Fruit fly (Drosophila melanogaster) whole organism, embryonic: ENCODE results near the gene tau.
A peak's percentile ranks its signal among the peaks of the same experiment; 100 is the strongest.

ENCODE experiments used
- ATbp ChIP-seq: fragments of 200-800 bp; sonication (Bioruptor generic); optimal IDR thresholded peaks from 2 replicates; lab custom pipeline; 2017; ENCODE audit warnings: missing biosample characterization, mild to moderate bottlenecking, missing genetic modification characterization, missing genetic modification reagents
- Bgb ChIP-seq: fragments of 200-800 bp; sonication (Bioruptor generic); IDR thresholded peaks from 2 replicates; pipeline ENCODE4 v1.3.6; 2022; ENCODE audit warnings: missing biosample characterization, missing genetic modification characterization; ENCODE audit not compliant: partially characterized antibody
- CG11696 ChIP-seq: fragments of 200-800 bp; sonication (Bioruptor generic); IDR thresholded peaks from 2 replicates; pipeline ENCODE4 v1.3.6; 2022; ENCODE audit warnings: missing biosample characterization, missing genetic modification characterization
- CG12769 ChIP-seq: fragments of 200-800 bp; sonication (Bioruptor generic); optimal IDR thresholded peaks from 2 replicates; lab custom pipeline; 2019; ENCODE audit warnings: missing biosample characterization, mild to moderate bottlenecking, missing genetic modification characterization, moderate library complexity
- CG1603 ChIP-seq: fragments of 200-800 bp; sonication (Bioruptor generic); optimal IDR thresholded peaks from 2 replicates; lab custom pipeline; 2019; ENCODE audit warnings: missing biosample characterization, mild to moderate bottlenecking, missing genetic modification characterization, moderate library complexity
- CG16779 ChIP-seq: fragments of 200-800 bp; sonication (Bioruptor generic); IDR thresholded peaks from 2 replicates; pipeline ENCODE4 v1.3.6; 2022; ENCODE audit warnings: missing biosample characterization, missing genetic modification characterization
- CG2129 ChIP-seq: fragments of 200-800 bp; sonication (Bioruptor generic); IDR thresholded peaks from 2 replicates; pipeline ENCODE4 v1.3.6; 2022; ENCODE audit warnings: missing biosample characterization, missing genetic modification characterization; ENCODE audit not compliant: partially characterized antibody
- CG31365 ChIP-seq: fragments of 200-800 bp; sonication (Bioruptor generic); optimal IDR thresholded peaks from 2 replicates; lab custom pipeline; 2018; ENCODE audit warnings: missing biosample characterization, mild to moderate bottlenecking, missing genetic modification characterization
- CG3407 ChIP-seq: fragments of 200-800 bp; sonication (Bioruptor generic); optimal IDR thresholded peaks from 2 replicates; lab custom pipeline; 2018; ENCODE audit warnings: missing biosample characterization, mild to moderate bottlenecking, missing genetic modification characterization
- CG34224 ChIP-seq: fragments of 200-800 bp; sonication (Bioruptor generic); IDR thresholded peaks from 3 replicates; pipeline ENCODE4 v1.3.6; 2022; ENCODE audit warnings: missing biosample characterization, missing genetic modification characterization; ENCODE audit not compliant: partially characterized antibody
- CG34422 ChIP-seq: fragments of 200-800 bp; sonication (Bioruptor generic); IDR thresholded peaks from 3 replicates; pipeline ENCODE4 v1.3.6; 2022; ENCODE audit warnings: missing biosample characterization, missing genetic modification characterization
- CG42726 ChIP-seq: fragments of 200-800 bp; sonication (Bioruptor generic); IDR thresholded peaks from 2 replicates; pipeline ENCODE4 v1.3.6; 2022; ENCODE audit warnings: missing biosample characterization, missing genetic modification characterization; ENCODE audit not compliant: partially characterized antibody
- CG6272 ChIP-seq: fragments of 200-800 bp; sonication (Bioruptor generic); IDR thresholded peaks from 2 replicates; pipeline ENCODE4 v1.3.6; 2022; ENCODE audit warnings: missing biosample characterization, missing genetic modification characterization
- CG6791 ChIP-seq: fragments of 200-800 bp; sonication (Bioruptor generic); IDR thresholded peaks from 3 replicates; pipeline ENCODE4 v1.3.6; 2022; ENCODE audit warnings: missing biosample characterization, missing genetic modification characterization; ENCODE audit not compliant: partially characterized antibody
- CG7357 ChIP-seq: fragments of 200-800 bp; sonication (Bioruptor generic); IDR thresholded peaks from 3 replicates; pipeline ENCODE4 v1.3.6; 2022; ENCODE audit warnings: missing biosample characterization, missing genetic modification characterization
- CG8290 ChIP-seq, 3 experiments: fragments of 200-800 bp; sonication (Bioruptor generic); optimal IDR thresholded peaks; 2 replicates each; lab custom pipeline; 2016 to 2019; ENCODE audit warnings: missing biosample characterization in 3 of 3, missing genetic modification characterization in 3 of 3, mild to moderate bottlenecking in 2 of 3, moderate library complexity in 1 of 3
- Dip3 ChIP-seq: fragments of 200-800 bp; sonication (Bioruptor generic); optimal IDR thresholded peaks from 3 replicates; lab custom pipeline; 2016; ENCODE audit warnings: missing biosample characterization, missing genetic modification characterization
- Fer2 ChIP-seq: fragments of 200-800 bp; sonication (Bioruptor generic); optimal IDR thresholded peaks from 2 replicates; lab custom pipeline; 2018; ENCODE audit warnings: missing biosample characterization, mild to moderate bottlenecking, missing genetic modification characterization, moderate library complexity
- Gug ChIP-seq: fragments of 200-800 bp; sonication (Bioruptor generic); IDR thresholded peaks from 4 replicates; pipeline ENCODE4 v1.3.6; 2022; ENCODE audit warnings: missing biosample characterization, missing genetic modification characterization
- H15 ChIP-seq: fragments of 200-800 bp; sonication (Bioruptor generic); IDR thresholded peaks from 3 replicates; pipeline ENCODE4 v1.3.6; 2022; ENCODE audit warnings: missing biosample characterization, missing genetic modification characterization
- HLH3B ChIP-seq: fragments of 200-800 bp; sonication (Bioruptor generic); IDR thresholded peaks from 2 replicates; pipeline ENCODE4 v1.3.6; 2022; ENCODE audit warnings: missing biosample characterization, missing genetic modification characterization
- HLH4C ChIP-seq: fragments of 200-800 bp; sonication (Bioruptor generic); IDR thresholded peaks from 3 replicates; pipeline ENCODE4 v1.3.6; 2022; ENCODE audit warnings: missing biosample characterization, missing genetic modification characterization; ENCODE audit not compliant: partially characterized antibody
- HLH54F ChIP-seq: fragments of 200-800 bp; sonication (Bioruptor generic); optimal IDR thresholded peaks from 3 replicates; lab custom pipeline; 2016; ENCODE audit warnings: missing biosample characterization, missing genetic modification characterization
- HLHmδ ChIP-seq: fragments of 200-800 bp; sonication (Bioruptor generic); optimal IDR thresholded peaks from 2 replicates; lab custom pipeline; 2018; ENCODE audit warnings: missing biosample characterization, mild to moderate bottlenecking, missing genetic modification characterization, moderate library complexity
- Jarid2 ChIP-seq: fragments of 200-800 bp; sonication (Bioruptor generic); optimal IDR thresholded peaks from 3 replicates; lab custom pipeline; 2017; ENCODE audit warnings: mild to moderate bottlenecking, missing biosample characterization, missing genetic modification reagents, missing genetic modification characterization
- MESR4 ChIP-seq: fragments of 200-800 bp; sonication (Bioruptor generic); optimal IDR thresholded peaks from 2 replicates; lab custom pipeline; 2018; ENCODE audit warnings: missing biosample characterization, mild to moderate bottlenecking, missing genetic modification characterization, moderate library complexity
- Med ChIP-seq: fragments of 200-800 bp; sonication (Bioruptor generic); peaks from one replicate; lab custom pipeline; 2016; ENCODE audit warnings: missing biosample characterization, missing genetic modification characterization, mild to moderate bottlenecking, inconsistent platforms, moderate library complexity
- Opbp ChIP-seq: fragments of 200-800 bp; sonication (Bioruptor generic); IDR thresholded peaks from 3 replicates; pipeline ENCODE4 v1.3.6; 2022; ENCODE audit warnings: missing biosample characterization, missing genetic modification characterization; ENCODE audit not compliant: partially characterized antibody
- Trl ChIP-seq, 3 experiments: fragments of >200 bp in 2 of 3; fragments of 200-800 bp in 1 of 3; sonication (Bioruptor generic) in 1 of 3; optimal IDR thresholded peaks; 2 replicates in 1 of 3; 3 replicates in 2 of 3; lab custom pipeline; 2016 to 2017; ENCODE audit warnings: missing biosample characterization in 1 of 3, missing genetic modification characterization in 1 of 3
- abd-A ChIP-seq: fragments of 200-800 bp; sonication (Bioruptor generic); optimal IDR thresholded peaks from 3 replicates; lab custom pipeline; 2019; ENCODE audit warnings: missing biosample characterization, mild to moderate bottlenecking, missing genetic modification characterization, moderate library complexity
- ato ChIP-seq: fragments of 200-800 bp; sonication (Bioruptor generic); IDR thresholded peaks from 2 replicates; pipeline ENCODE4 v1.3.6; 2022; ENCODE audit warnings: missing biosample characterization, missing genetic modification characterization; ENCODE audit not compliant: partially characterized antibody
- cg ChIP-seq: fragments of 200-800 bp; sonication (Bioruptor generic); optimal IDR thresholded peaks from 3 replicates; lab custom pipeline; 2019; ENCODE audit warnings: missing biosample characterization, mild to moderate bottlenecking, missing genetic modification characterization, moderate library complexity
- chinmo ChIP-seq: fragments of 200-800 bp; sonication (Bioruptor generic); IDR thresholded peaks from 4 replicates; pipeline ENCODE4 v1.3.6; 2022; ENCODE audit warnings: missing biosample characterization, missing genetic modification characterization; ENCODE audit not compliant: partially characterized antibody
- croc ChIP-seq: fragments of 200-800 bp; sonication (Bioruptor generic); conservative IDR thresholded peaks from 3 replicates; pipeline ENCODE4 v1.3.6; 2022; ENCODE audit warnings: missing biosample characterization, missing genetic modification characterization
- dm ChIP-seq: fragments of 200-800 bp; sonication (Bioruptor generic); optimal IDR thresholded peaks from 3 replicates; lab custom pipeline; 2016; ENCODE audit warnings: missing biosample characterization, missing genetic modification characterization
- ewg ChIP-seq: fragments of 200-800 bp; sonication (Bioruptor generic); optimal IDR thresholded peaks from 3 replicates; lab custom pipeline; 2017; ENCODE audit warnings: mild to moderate bottlenecking, missing biosample characterization, missing genetic modification reagents, missing genetic modification characterization
- fd3F ChIP-seq: fragments of 200-800 bp; sonication (Bioruptor generic); optimal IDR thresholded peaks from 2 replicates; lab custom pipeline; 2018; ENCODE audit warnings: missing biosample characterization, mild to moderate bottlenecking, missing genetic modification characterization, moderate library complexity
- fd64A ChIP-seq: fragments of 200-800 bp; sonication (Bioruptor generic); optimal IDR thresholded peaks from 3 replicates; lab custom pipeline; 2018; ENCODE audit warnings: missing biosample characterization, mild to moderate bottlenecking, missing genetic modification characterization
- jing ChIP-seq: fragments of 200-800 bp; sonication (Bioruptor generic); optimal IDR thresholded peaks from 2 replicates; lab custom pipeline; 2018; ENCODE audit warnings: missing biosample characterization, mild to moderate bottlenecking, missing genetic modification characterization
- onecut ChIP-seq: fragments of 200-800 bp; sonication (Bioruptor generic); IDR thresholded peaks from 2 replicates; pipeline ENCODE4 v1.3.6; 2022; ENCODE audit warnings: missing biosample characterization, missing genetic modification characterization
- otp ChIP-seq: fragments of 200-800 bp; sonication (Bioruptor generic); IDR thresholded peaks from 3 replicates; pipeline ENCODE4, ENCODE4 v1.3.6; 2022; ENCODE audit warnings: missing biosample characterization, missing genetic modification characterization
- row ChIP-seq: fragments of 200-800 bp; sonication (Bioruptor generic); IDR thresholded peaks from 3 replicates; pipeline ENCODE4 v1.3.6; 2022; ENCODE audit warnings: missing biosample characterization, missing genetic modification characterization
- sd ChIP-seq: fragments of 200-800 bp; sonication (Bioruptor generic); optimal IDR thresholded peaks from 3 replicates; lab custom pipeline; 2018; ENCODE audit warnings: missing biosample characterization, mild to moderate bottlenecking, missing genetic modification characterization, moderate library complexity
- sens-2 ChIP-seq: fragments of 200-800 bp; sonication (Bioruptor generic); IDR thresholded peaks from 2 replicates; pipeline ENCODE4 v1.3.6; 2022; ENCODE audit warnings: missing biosample characterization, missing genetic modification characterization
- so ChIP-seq: fragments of 200-800 bp; sonication (Bioruptor generic); IDR thresholded peaks from 3 replicates; pipeline ENCODE4 v1.3.6; 2022; ENCODE audit warnings: missing biosample characterization, missing genetic modification characterization
- wor ChIP-seq: fragments of 200-800 bp; sonication (Bioruptor generic); IDR thresholded peaks from 2 replicates; pipeline ENCODE4 v1.3.6; 2022; ENCODE audit warnings: missing biosample characterization, missing genetic modification characterization
- zfh1 ChIP-seq: fragments of 200-800 bp; sonication (Bioruptor generic); IDR thresholded peaks from 3 replicates; pipeline ENCODE4 v1.3.6; 2022; ENCODE audit warnings: missing biosample characterization, missing genetic modification characterization

tau gene

dm6 chr3R:27608000-27608399 lies 48.8 kb downstream of the tau start:
- no peak for TF ChIP-seq croc (GFP tag; lab: Robert Waterston, UW)
- TF ChIP-seq sd (tag; lab: Kevin White, UChicago) = peak; percentile 61
- TF ChIP-seq so (GFP tag; lab: Robert Waterston, UW) = peak; percentile 21; the same call in 1 of the 3 replicates
- 0 out of 2 replicates have a peak, but pooled peaks have one; percentile 26 for TF ChIP-seq Bgb (GFP tag; lab: Robert Waterston, UW)
- TF ChIP-seq CG6272 = peak; percentile 22; the same call in 1 of the 2 replicates
- peak; percentile 7 for TF ChIP-seq CG1603 (tag; lab: Kevin White, UChicago)
- peak; percentile 35; the same call in 1 of the 3 replicates for TF ChIP-seq CG6791 (GFP tag; lab: Robert Waterston, UW)
- peak; percentile 70 for TF ChIP-seq CG16779 (GFP tag; lab: Robert Waterston, UW)
- TF ChIP-seq CG3407 (GFP tag; lab: Kevin White, UChicago) = no peak
- TF ChIP-seq CG2129 (GFP tag; lab: Robert Waterston, UW) = no peak
- TF ChIP-seq CG7357 (GFP tag; lab: Robert Waterston, UW) = no peak
- TF ChIP-seq fd3F (GFP tag; lab: Kevin White, UChicago) = no peak
- TF ChIP-seq HLH3B = 0 out of 2 replicates have a peak, but pooled peaks have one; percentile 6
- TF ChIP-seq onecut = peak; percentile 94
- TF ChIP-seq row (GFP tag; lab: Robert Waterston, UW) = no peak
- TF ChIP-seq Trl (optimal IDR thresholded peaks at IDR 0.05; lab: Kevin White, UChicago) = peak in 1 of 2 experiments; percentile 0
- no peak for TF ChIP-seq Trl (GFP tag; optimal IDR thresholded peaks at IDR 0.05; lab: Kevin White, UChicago)
- TF ChIP-seq otp = 0 out of 3 replicates have a peak, but pooled peaks have one; percentile 15
- TF ChIP-seq fd64A (GFP tag; lab: Kevin White, UChicago) = no peak
- TF ChIP-seq zfh1 (GFP tag; lab: Robert Waterston, UW) = 0 out of 3 replicates have a peak, but pooled peaks have one; percentile 12
- TF ChIP-seq CG34224 (GFP tag; lab: Robert Waterston, UW) = 0 out of 3 replicates have a peak, but pooled peaks have one; percentile 7
- no peak for TF ChIP-seq Fer2 (tag; lab: Kevin White, UChicago)
- TF ChIP-seq cg (GFP tag; lab: Kevin White, UChicago) = peak; percentile 59
- no peak for TF ChIP-seq H15 (GFP tag; lab: Robert Waterston, UW)
- TF ChIP-seq Opbp (GFP tag; lab: Robert Waterston, UW) = no peak
- TF ChIP-seq sens-2 (GFP tag; lab: Robert Waterston, UW) = no peak
- no peak for TF ChIP-seq CG11696
- peak; percentile 70 for TF ChIP-seq CG31365 (tag; lab: Kevin White, UChicago)
- TF ChIP-seq HLHmδ (GFP tag; lab: Kevin White, UChicago) = peak; percentile 25
- peak; percentile 45; the same call in 1 of the 4 replicates for TF ChIP-seq chinmo (GFP tag; lab: Robert Waterston, UW)
- peak; percentile 41; the same call in 1 of the 3 replicates for TF ChIP-seq CG34422 (GFP tag; lab: Robert Waterston, UW)
- TF ChIP-seq Jarid2 = peak; percentile 70
- TF ChIP-seq wor (GFP tag; lab: Robert Waterston, UW) = no peak
- TF ChIP-seq ATbp = no peak
- TF ChIP-seq jing (GFP tag; lab: Kevin White, UChicago) = no peak
- TF ChIP-seq CG12769 = peak; percentile 66
- TF ChIP-seq Dip3 (GFP tag; lab: Kevin White, UChicago) = no peak
- TF ChIP-seq HLH54F (GFP tag; lab: Kevin White, UChicago) = no peak
- TF ChIP-seq CG8290 (GFP tag; optimal IDR thresholded peaks at IDR 0.05; lab: Kevin White, UChicago) = no peak
- peak in 1 of 2 experiments; percentile 46 for TF ChIP-seq CG8290 (tag; optimal IDR thresholded peaks at IDR 0.05; lab: Kevin White, UChicago)
- TF ChIP-seq ewg (GFP tag; lab: Kevin White, UChicago) = peak; percentile 96
- 0 out of 4 replicates have a peak, but pooled peaks have one; percentile 7 for TF ChIP-seq Gug (GFP tag; lab: Robert Waterston, UW)
- TF ChIP-seq ato = peak; percentile 36; the same call in 1 of the 2 replicates
- TF ChIP-seq CG42726 (GFP tag; lab: Robert Waterston, UW) = peak; percentile 52; the same call in 1 of the 2 replicates
- TF ChIP-seq HLH4C = peak; percentile 35; the same call in 1 of the 3 replicates
- peak; percentile 7 for TF ChIP-seq dm (GFP tag; lab: Kevin White, UChicago)
- TF ChIP-seq Med (GFP tag; lab: Kevin White, UChicago) = peak; percentile 87
- TF ChIP-seq MESR4 (GFP tag; lab: Kevin White, UChicago) = peak; percentile 17
- peak; percentile 49 for TF ChIP-seq abd-A
